Worm (Caenorhabditis elegans) whole organism, early embryonic: ENCODE results near the gene twk-48.

Source experiments
- B0310.2 ChIP-seq: sonication (generic microtip); optimal IDR thresholded peaks from 2 replicates; lab custom pipeline; 2016; ENCODE audit warnings: mild to moderate bottlenecking, missing genetic modification characterization, missing compliant biosample characterization
- ama-1 ChIP-seq: fragments of 150-350 bp; optimal IDR thresholded peaks from 2 replicates; lab custom pipeline; 2014
- hmg-4 ChIP-seq: fragments of 200-800 bp; sonication (Bioruptor generic); optimal IDR thresholded peaks from 2 replicates; lab custom pipeline; 2018; ENCODE audit warnings: mild to moderate bottlenecking, missing genetic modification characterization, missing compliant biosample characterization
- hnd-1 ChIP-seq: sonication (generic microtip); optimal IDR thresholded peaks from 2 replicates; lab custom pipeline; 2016; ENCODE audit warnings: missing genetic modification characterization, missing compliant biosample characterization
- sea-1 ChIP-seq: fragments of 200-800 bp; sonication (Bioruptor generic); conservative IDR thresholded peaks from 2 replicates; pipeline ENCODE4 v1.3.6; 2022; ENCODE audit warnings: missing genetic modification characterization, missing compliant biosample characterization
- tbx-11 ChIP-seq: fragments of 200-800 bp; sonication (Bioruptor generic); IDR thresholded peaks from 2 replicates; pipeline ENCODE4 v1.3.6; 2022; ENCODE audit warnings: missing genetic modification characterization, missing compliant biosample characterization
- tra-4 ChIP-seq: sonication (generic microtip); optimal IDR thresholded peaks from 2 replicates; lab custom pipeline; 2017; ENCODE audit warnings: missing genetic modification characterization, missing compliant biosample characterization

- TF ChIP-seq ama-1 (lab: Kevin White, UChicago): no peak
- no peak for TF ChIP-seq hnd-1 (tag; lab: Kevin White, UChicago)
- TF ChIP-seq tra-4 (tag; lab: Kevin White, UChicago): no peak
- TF ChIP-seq B0310.2 (tag; lab: Kevin White, UChicago): no peak
- no peak for TF ChIP-seq sea-1 (GFP tag; lab: Robert Waterston, UW)
- no peak for TF ChIP-seq tbx-11 (GFP tag; lab: Robert Waterston, UW)
- no peak for TF ChIP-seq hmg-4 (GFP tag; lab: Kevin White, UChicago)
These were observed 10.6 kb upstream of the twk-48 start for ce11 chrIII:9849950-9850349.
